Worm (Caenorhabditis elegans): Measurements from ENCODE around the gene F18A1.7.

F18A1.7 gene

ce11 chrII:7614334-7614733 lies 49.2 kb downstream of the F18A1.7 start:
- no peak for TF ChIP-seq duxl-1 (tag; optimal IDR thresholded peaks at IDR 0.05; ENCODE audit: poor library complexity)
- peak; percentile 47 for TF ChIP-seq aha-1 (tag)
- TF ChIP-seq lsy-2 (tag; optimal IDR thresholded peaks at IDR 0.05) = no peak
- TF ChIP-seq php-3 (GFP tag; IDR thresholded peaks at IDR 0.05) = no peak
- TF ChIP-seq mdt-29 (GFP tag; IDR thresholded peaks at IDR 0.05) = no peak
- TF ChIP-seq ceh-82 (tag; optimal IDR thresholded peaks at IDR 0.05) = no peak
- TF ChIP-seq hlh-11 (tag; optimal IDR thresholded peaks at IDR 0.05) = peak; percentile 21
- TF ChIP-seq zip-2 (tag; optimal IDR thresholded peaks at IDR 0.05) = no peak
- no peak for TF ChIP-seq nhr-6 (tag; optimal IDR thresholded peaks at IDR 0.05)
- TF ChIP-seq nhr-10 (tag; optimal IDR thresholded peaks at IDR 0.05) = no peak

DNA sequence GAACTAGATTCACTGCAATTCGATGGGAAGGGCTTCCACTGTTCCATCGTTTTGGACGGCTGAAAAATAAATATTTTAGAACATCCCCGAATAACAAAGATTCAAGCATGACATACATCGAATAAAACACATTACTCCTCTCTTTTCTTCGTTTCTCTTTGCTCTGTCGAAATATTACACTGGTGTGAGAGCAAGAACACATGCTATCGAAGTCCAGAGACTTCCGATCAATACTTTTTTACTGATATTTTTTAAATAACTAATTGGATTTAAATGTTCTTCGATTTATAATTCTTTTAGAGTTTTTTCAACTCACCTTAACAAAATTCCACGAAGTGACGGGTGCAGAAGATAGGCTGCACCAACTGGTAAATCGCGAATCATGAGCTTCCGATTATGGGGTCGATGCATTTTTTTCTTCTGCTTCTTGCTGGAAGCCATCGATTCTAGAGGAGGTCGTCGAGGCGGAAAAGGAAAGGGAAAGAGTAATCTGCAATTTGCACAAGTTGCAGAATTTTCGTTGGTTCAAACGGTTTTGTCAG lies 50.2 kb downstream of the F18A1.7 start, which contains the start of the genes oig-4 and R07G3.7:
TSS of gene oig-4 (plus strand) at position 301 of the 542 bp plus-strand sequence.
TSS of gene R07G3.7 (minus strand) at position 492 of the 542 bp plus-strand sequence.
- TF ChIP-seq T20F7.1 (GFP tag; optimal IDR thresholded peaks at IDR 0.05) (no peak), lin-29 (GFP tag; IDR thresholded peaks at IDR 0.05) (no peak), lsy-2 (tag; optimal IDR thresholded peaks at IDR 0.05) (no peak), ztf-11 (tag; optimal IDR thresholded peaks at IDR 0.05) (no peak), dpl-1 (GFP tag; optimal IDR thresholded peaks at IDR 0.05) (no peak), ces-1 (GFP tag; optimal IDR thresholded peaks at IDR 0.05) (no peak), pqm-1 (tag; optimal IDR thresholded peaks at IDR 0.05) (no peak), R02D3.7 (tag; optimal IDR thresholded peaks at IDR 0.05) (no peak), dmd-9 (GFP tag; IDR thresholded peaks at IDR 0.05) (no peak), D1046.2 (GFP tag; IDR thresholded peaks at IDR 0.05) (no peak), skn-1 (tag; optimal IDR thresholded peaks at IDR 0.05) (no peak), php-3 (GFP tag; IDR thresholded peaks at IDR 0.05) (no peak), nhr-76 (tag; optimal IDR thresholded peaks at IDR 0.05) (no peak), daf-12 (tag; optimal IDR thresholded peaks at IDR 0.05) (no peak)

Data from whole organism, L4 larva.